Worm (Caenorhabditis elegans) whole organism, L2 larva: Measurements from ENCODE around the gene C07H4.1.

ENCODE experiments used
- C34F6.9 ChIP-seq: fragments of 150-350 bp; optimal IDR thresholded peaks from 2 replicates; lab custom pipeline; 2014; ENCODE audit warnings: missing biosample characterization, missing genetic modification characterization
- F13H6.1 ChIP-seq: sonication (generic microtip); optimal IDR thresholded peaks from 2 replicates; lab custom pipeline; 2016; ENCODE audit warnings: missing genetic modification characterization, missing compliant biosample characterization
- R02D3.7 ChIP-seq: fragments of 150-350 bp; optimal IDR thresholded peaks from 2 replicates; lab custom pipeline; 2014; ENCODE audit warnings: missing biosample characterization, missing genetic modification characterization
- Y55F3AM.14 ChIP-seq: fragments of 200-800 bp; sonication (Bioruptor generic); optimal IDR thresholded peaks from 2 replicates; lab custom pipeline; 2018; ENCODE audit warnings: mild to moderate bottlenecking, missing genetic modification characterization, missing compliant biosample characterization
- ZK546.5 ChIP-seq: sonication (generic microtip); optimal IDR thresholded peaks from 2 replicates; lab custom pipeline; 2017; ENCODE audit warnings: missing biosample characterization, missing genetic modification characterization
- alr-1 ChIP-seq: fragments of 150-350 bp; optimal IDR thresholded peaks from 2 replicates; lab custom pipeline; 2014; ENCODE audit warnings: missing biosample characterization, missing genetic modification characterization
- aly-2 ChIP-seq: fragments of 150-350 bp; optimal IDR thresholded peaks from 2 replicates; lab custom pipeline; 2014; ENCODE audit warnings: missing biosample characterization, missing genetic modification characterization
- ama-1 ChIP-seq: fragments of 150-350 bp; optimal IDR thresholded peaks from 2 replicates; lab custom pipeline; 2018; ENCODE audit warnings: inconsistent platforms
- blmp-1 ChIP-seq: sonication (generic microtip); optimal IDR thresholded peaks from 2 replicates; lab custom pipeline; 2017; ENCODE audit warnings: missing genetic modification characterization, mild to moderate bottlenecking, missing compliant biosample characterization, antibody characterized with exemption, moderate library complexity; ENCODE audit not compliant: insufficient read depth
- ceh-16 ChIP-seq: fragments of 150-350 bp; optimal IDR thresholded peaks from 2 replicates; lab custom pipeline; 2014; ENCODE audit warnings: missing biosample characterization, missing genetic modification characterization
- ceh-82 ChIP-seq: fragments of 150-350 bp; optimal IDR thresholded peaks from 2 replicates; lab custom pipeline; 2014; ENCODE audit warnings: missing biosample characterization, missing genetic modification characterization
- crh-2 ChIP-seq: sonication (generic microtip); optimal IDR thresholded peaks from 2 replicates; lab custom pipeline; 2017; ENCODE audit warnings: missing biosample characterization, missing genetic modification characterization
- dmd-4 ChIP-seq: sonication (generic microtip); optimal IDR thresholded peaks from 2 replicates; lab custom pipeline; 2017; ENCODE audit warnings: missing biosample characterization, missing genetic modification characterization
- egl-27 ChIP-seq: sonication (generic microtip); optimal IDR thresholded peaks from 3 replicates; lab custom pipeline; 2017; ENCODE audit warnings: missing biosample characterization, missing genetic modification reagents, missing genetic modification characterization
- elt-1 ChIP-seq: fragments of 150-350 bp; optimal IDR thresholded peaks from 2 replicates; lab custom pipeline; 2014; ENCODE audit warnings: missing biosample characterization, missing genetic modification characterization
- elt-3 ChIP-seq: sonication (generic microtip); optimal IDR thresholded peaks from 2 replicates; lab custom pipeline; 2017; ENCODE audit warnings: missing biosample characterization, missing genetic modification characterization
- fos-1 ChIP-seq: fragments of 150-350 bp; optimal IDR thresholded peaks from 2 replicates; lab custom pipeline; 2014; ENCODE audit warnings: missing biosample characterization, missing genetic modification characterization
- gmeb-1 ChIP-seq: fragments of 150-350 bp; optimal IDR thresholded peaks from 2 replicates; lab custom pipeline; 2014; ENCODE audit warnings: missing biosample characterization, missing genetic modification characterization
- lin-11 ChIP-seq: fragments of 150-350 bp; sonication (generic microtip); optimal IDR thresholded peaks from 2 replicates; lab custom pipeline; 2014; ENCODE audit warnings: missing biosample characterization, missing genetic modification characterization, inconsistent platforms, mixed read lengths
- lin-13 ChIP-seq: fragments of 150-350 bp; optimal IDR thresholded peaks from 2 replicates; lab custom pipeline; 2014; ENCODE audit warnings: missing biosample characterization, missing genetic modification reagents, missing genetic modification characterization
- lin-39 ChIP-seq: fragments of 150-350 bp; optimal IDR thresholded peaks from 2 replicates; lab custom pipeline; 2014; ENCODE audit warnings: missing biosample characterization, missing genetic modification reagents, missing genetic modification characterization
- lsy-2 ChIP-seq, 2 experiments: fragments of 150-350 bp in 1 of 2; sonication (generic microtip) in 1 of 2; optimal IDR thresholded peaks; 2 replicates each; lab custom pipeline; 2014 to 2017; ENCODE audit warnings: missing biosample characterization in 2 of 2, missing genetic modification characterization in 2 of 2
- mab-5 ChIP-seq: fragments of 150-350 bp; optimal IDR thresholded peaks from 2 replicates; lab custom pipeline; 2014; ENCODE audit warnings: missing biosample characterization, missing genetic modification characterization
- mbf-1 ChIP-seq: sonication (generic microtip); optimal IDR thresholded peaks from 2 replicates; lab custom pipeline; 2017; ENCODE audit warnings: missing biosample characterization, missing genetic modification characterization
- mdl-1 ChIP-seq, 2 experiments: fragments of 150-350 bp in 1 of 2; sonication (generic microtip) in 1 of 2; optimal IDR thresholded peaks; 2 replicates each; lab custom pipeline; 2017; ENCODE audit warnings: missing biosample characterization in 2 of 2, missing genetic modification characterization in 2 of 2
- nhr-10 ChIP-seq: sonication (generic microtip); optimal IDR thresholded peaks from 2 replicates; lab custom pipeline; 2017; ENCODE audit warnings: missing biosample characterization, missing genetic modification characterization
- nhr-11 ChIP-seq: fragments of 150-350 bp; optimal IDR thresholded peaks from 2 replicates; lab custom pipeline; 2014; ENCODE audit warnings: missing biosample characterization, missing genetic modification characterization
- nhr-12 ChIP-seq: fragments of 150-350 bp; optimal IDR thresholded peaks from 2 replicates; lab custom pipeline; 2014; ENCODE audit warnings: missing biosample characterization, missing genetic modification characterization
- nhr-129 ChIP-seq: fragments of 150-350 bp; optimal IDR thresholded peaks from 2 replicates; lab custom pipeline; 2014; ENCODE audit warnings: missing biosample characterization, missing genetic modification characterization
- nhr-21 ChIP-seq: fragments of 150-350 bp; optimal IDR thresholded peaks from 2 replicates; lab custom pipeline; 2014; ENCODE audit warnings: missing biosample characterization, missing genetic modification characterization
- nhr-23 ChIP-seq: fragments of 150-350 bp; optimal IDR thresholded peaks from 2 replicates; lab custom pipeline; 2014; ENCODE audit warnings: missing biosample characterization, missing genetic modification reagents, missing genetic modification characterization
- nhr-237 ChIP-seq: fragments of 150-350 bp; optimal IDR thresholded peaks from 2 replicates; lab custom pipeline; 2014; ENCODE audit warnings: missing biosample characterization, missing genetic modification characterization
- nhr-25 ChIP-seq: fragments of 150-350 bp; sonication (generic microtip); optimal IDR thresholded peaks from 3 replicates; lab custom pipeline; 2014; ENCODE audit warnings: missing biosample characterization, missing genetic modification characterization
- nhr-6 ChIP-seq: fragments of 150-350 bp; optimal IDR thresholded peaks from 2 replicates; lab custom pipeline; 2014; ENCODE audit warnings: missing biosample characterization, missing genetic modification characterization
- nhr-77 ChIP-seq: fragments of 150-350 bp; optimal IDR thresholded peaks from 2 replicates; lab custom pipeline; 2014; ENCODE audit warnings: missing biosample characterization, missing genetic modification characterization
- peb-1 ChIP-seq: fragments of 150-350 bp; optimal IDR thresholded peaks from 2 replicates; lab custom pipeline; 2014; ENCODE audit warnings: missing biosample characterization, missing genetic modification characterization
- sem-4 ChIP-seq: fragments of 150-350 bp; optimal IDR thresholded peaks from 2 replicates; lab custom pipeline; 2014; ENCODE audit warnings: missing biosample characterization, missing genetic modification reagents, missing genetic modification characterization
- skn-1 ChIP-seq: sonication (generic microtip); optimal IDR thresholded peaks from 2 replicates; lab custom pipeline; 2017; ENCODE audit warnings: missing biosample characterization, missing genetic modification characterization
- sma-3 ChIP-seq: sonication (generic microtip); optimal IDR thresholded peaks from 2 replicates; lab custom pipeline; 2016; ENCODE audit warnings: missing genetic modification reagents, missing genetic modification characterization, missing compliant biosample characterization
- sma-9 ChIP-seq, 2 experiments: fragments of 150-350 bp in 1 of 2; sonication (generic microtip) in 1 of 2; optimal IDR thresholded peaks; 2 replicates each; lab custom pipeline; 2014 to 2016; ENCODE audit warnings: missing genetic modification characterization in 2 of 2, mild to moderate bottlenecking in 1 of 2, missing biosample characterization in 1 of 2, missing compliant biosample characterization in 1 of 2, missing genetic modification reagents in 1 of 2, moderate library complexity in 1 of 2
- unc-39 ChIP-seq: fragments of 150-350 bp; optimal IDR thresholded peaks from 2 replicates; lab custom pipeline; 2014; ENCODE audit warnings: missing biosample characterization, missing genetic modification characterization
- unc-55 ChIP-seq: fragments of 150-350 bp; sonication (generic microtip); optimal IDR thresholded peaks from 3 replicates; lab custom pipeline; 2014; ENCODE audit warnings: missing biosample characterization, missing genetic modification reagents, missing genetic modification characterization
- unc-62 ChIP-seq: fragments of 150-350 bp; optimal IDR thresholded peaks from 2 replicates; lab custom pipeline; 2014; ENCODE audit warnings: missing biosample characterization, missing genetic modification reagents, missing genetic modification characterization
- zag-1 ChIP-seq: fragments of 150-350 bp; optimal IDR thresholded peaks from 2 replicates; lab custom pipeline; 2014; ENCODE audit warnings: missing biosample characterization, missing genetic modification characterization
- ztf-1 ChIP-seq: fragments of 200-800 bp; sonication (Bioruptor generic); conservative IDR thresholded peaks from 2 replicates; pipeline ENCODE4 v1.3.6; 2022; ENCODE audit warnings: missing genetic modification characterization, missing compliant biosample characterization
- ztf-11 ChIP-seq: sonication (generic microtip); optimal IDR thresholded peaks from 2 replicates; lab custom pipeline; 2017; ENCODE audit warnings: missing biosample characterization, missing genetic modification characterization
- ztf-4 ChIP-seq: fragments of 150-350 bp; optimal IDR thresholded peaks from 2 replicates; lab custom pipeline; 2014; ENCODE audit warnings: missing biosample characterization, missing genetic modification characterization

C07H4.1 gene

ce11 chrII:9060332-9060840 lies 33.1 kb downstream of the C07H4.1 start (continued):
- TF ChIP-seq sma-9 (GFP tag; optimal IDR thresholded peaks at IDR 0.05; lab: Kevin White, UChicago): peak; percentile 76
- no peak for TF ChIP-seq sma-9 (tag; optimal IDR thresholded peaks at IDR 0.05; lab: Kevin White, UChicago)
- peak; percentile 45 for TF ChIP-seq nhr-12 (tag; lab: Kevin White, UChicago)
- peak; percentile 45 for TF ChIP-seq alr-1 (tag; lab: Kevin White, UChicago)
- TF ChIP-seq peb-1 (tag; lab: Kevin White, UChicago): peak; percentile 38
- peak; percentile 91 for TF ChIP-seq fos-1 (tag; lab: Kevin White, UChicago)
- TF ChIP-seq ZK546.5: no peak
- TF ChIP-seq unc-55 (GFP tag; lab: Kevin White, UChicago): peak; percentile 91
- no peak for TF ChIP-seq ztf-1

DNA sequence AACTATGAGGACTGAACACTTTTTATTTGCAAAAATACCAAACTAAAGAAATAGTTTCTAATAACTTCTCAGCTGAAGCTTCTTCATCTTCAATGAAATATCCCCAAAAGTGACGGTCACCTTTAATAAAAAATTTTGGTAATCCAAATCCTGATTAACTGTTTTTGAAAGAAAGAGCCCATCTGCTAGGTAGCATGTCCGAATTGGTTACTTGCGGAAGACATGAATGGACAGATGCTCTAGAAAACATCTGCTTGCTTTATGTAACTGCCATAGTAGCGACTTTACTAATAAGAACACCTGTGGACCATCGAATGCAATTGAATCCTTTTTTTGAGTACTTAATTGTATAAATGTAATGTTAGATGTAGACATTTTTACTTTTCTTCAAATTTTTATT lies 34.5 kb downstream of the C07H4.1 start:
- TF ChIP-seq zag-1 (tag; lab: Kevin White, UChicago) (no peak), ceh-16 (no peak), sem-4 (no peak), lin-13 (GFP tag; lab: Kevin White, UChicago) (no peak), nhr-23 (tag; lab: Kevin White, UChicago) (no peak), nhr-129 (tag; lab: Kevin White, UChicago) (no peak), mab-5 (tag; lab: Kevin White, UChicago) (no peak)

ce11 chrII:9057035-9057668 lies 36.3 kb downstream of the C07H4.1 start, which contains the start of gene rpl-32:
Gene rpl-32 (minus strand): TSS chrII:9057085.
- TF ChIP-seq unc-39 (no peak), sma-9 (GFP tag; optimal IDR thresholded peaks at IDR 0.05; lab: Kevin White, UChicago) (peak; percentile 74), sma-9 (tag; optimal IDR thresholded peaks at IDR 0.05; lab: Kevin White, UChicago) (no peak), sem-4 (peak; percentile 67), lin-39 (no peak), zag-1 (tag; lab: Kevin White, UChicago) (peak; percentile 34), C34F6.9 (tag; lab: Kevin White, UChicago) (peak; percentile 91), ztf-4 (tag; lab: Kevin White, UChicago) (peak; percentile 64), elt-1 (tag; lab: Kevin White, UChicago) (no peak), mdl-1 (tag; optimal IDR thresholded peaks at IDR 0.05; lab: Kevin White, UChicago) (no peak), lin-13 (GFP tag; lab: Kevin White, UChicago) (peak; percentile 78), skn-1 (tag; lab: Kevin White, UChicago) (no peak), crh-2 (tag; lab: Kevin White, UChicago) (peak; percentile 92), nhr-23 (tag; lab: Kevin White, UChicago) (no peak), R02D3.7 (no peak), dmd-4 (no peak), ztf-1 (no peak), sma-3 (GFP tag; lab: Kevin White, UChicago) (peak; percentile 73), lsy-2 (tag; optimal IDR thresholded peaks at IDR 0.05; lab: Kevin White, UChicago) (peak; percentile 43 to 89), egl-27 (tag; lab: Kevin White, UChicago) (no peak), unc-55 (GFP tag; lab: Kevin White, UChicago) (peak; percentile 91), ztf-11 (no peak), elt-3 (tag; lab: Kevin White, UChicago) (no peak), blmp-1 (peak; percentile 56), mab-5 (tag; lab: Kevin White, UChicago) (no peak), nhr-10 (tag; lab: Kevin White, UChicago) (no peak), nhr-237 (tag; lab: Kevin White, UChicago) (no peak), unc-62 (GFP tag; lab: Kevin White, UChicago) (no peak), nhr-11 (tag; lab: Kevin White, UChicago) (no peak), nhr-25 (tag; lab: Kevin White, UChicago) (peak; percentile 72), lin-11 (tag; lab: Kevin White, UChicago) (peak; percentile 86), peb-1 (tag; lab: Kevin White, UChicago) (no peak), alr-1 (tag; lab: Kevin White, UChicago) (no peak), ceh-82 (tag; lab: Kevin White, UChicago) (no peak), ZK546.5 (no peak), ama-1 (peak; percentile 33), nhr-77 (tag; lab: Kevin White, UChicago) (no peak), nhr-129 (tag; lab: Kevin White, UChicago) (peak; percentile 90), nhr-21 (tag; lab: Kevin White, UChicago) (peak; percentile 46), F13H6.1 (tag; lab: Kevin White, UChicago) (peak; percentile 63), aly-2 (no peak), ceh-16 (peak; percentile 8), gmeb-1 (tag; lab: Kevin White, UChicago) (peak; percentile 69), nhr-6 (tag; lab: Kevin White, UChicago) (peak; percentile 26), mbf-1 (tag; lab: Kevin White, UChicago) (no peak), Y55F3AM.14 (GFP tag; lab: Kevin White, UChicago) (no peak), nhr-12 (tag; lab: Kevin White, UChicago) (no peak)
